Fruit fly (Drosophila melanogaster): ENCODE results near the gene Dref.

Gene Dref

dm6 chr2L:9954119-9954518 is 12.9 kb downstream of the Dref start, which contains the start of the genes CG13126 and CG4709 (continued):
- TF ChIP-seq CG4404 (GFP tag; IDR thresholded peaks at IDR 0.05) (peak; percentile 81), ftz-f1 (GFP tag; optimal IDR thresholded peaks at IDR 0.05) (no peak), pita (GFP tag; optimal IDR thresholded peaks at IDR 0.05) (no peak), Bgb (GFP tag; IDR thresholded peaks at IDR 0.05; ENCODE audit: partially characterized antibody) (no peak), caup (GFP tag; optimal IDR thresholded peaks at IDR 0.05; ENCODE audit: severe bottlenecking) (peak; percentile 90), CG6175 (GFP tag; IDR thresholded peaks at IDR 0.05) (peak; percentile 45; the same call in 1 of the 3 replicates), Chrac-16 (GFP tag; optimal IDR thresholded peaks at IDR 0.05) (peak; percentile 85), Gug (GFP tag; IDR thresholded peaks at IDR 0.05) (peak; percentile 48; the same call in 2 of the 4 replicates), dm (GFP tag; optimal IDR thresholded peaks at IDR 0.05) (peak; percentile 20), Bdp1 (GFP tag; optimal IDR thresholded peaks at IDR 0.05) (peak; percentile 28), Jarid2 (GFP tag; optimal IDR thresholded peaks at IDR 0.05) (peak; percentile 67), lov (optimal IDR thresholded peaks at IDR 0.05) (no peak), lov (GFP tag; IDR thresholded peaks at IDR 0.05) (peak; percentile 68; the same call in 2 of the 3 replicates), chm (GFP tag; IDR thresholded peaks at IDR 0.05) (peak; percentile 33; the same call in 1 of the 2 replicates), CG10267 (tag; optimal IDR thresholded peaks at IDR 0.05) (peak; percentile 99), seq (GFP tag; IDR thresholded peaks at IDR 0.05) (peak; percentile 66; the same call in 1 of the 2 replicates), gce (GFP tag; IDR thresholded peaks at IDR 0.05) (peak; percentile 73; the same call in 2 of the 3 replicates), hkb (optimal IDR thresholded peaks at IDR 0.05) (no peak), hkb (GFP tag; IDR thresholded peaks at IDR 0.05) (peak; percentile 91), schlank (tag; optimal IDR thresholded peaks at IDR 0.05) (peak; percentile 24), kah (GFP tag; optimal IDR thresholded peaks at IDR 0.05) (peak; percentile 77), CG42726 (GFP tag; IDR thresholded peaks at IDR 0.05; ENCODE audit: partially characterized antibody) (no peak), CG6854 (GFP tag; optimal IDR thresholded peaks at IDR 0.05) (peak; percentile 87), CG1792 (GFP tag; optimal IDR thresholded peaks at IDR 0.05) (peak; percentile 36), btn (GFP tag; optimal IDR thresholded peaks at IDR 0.05) (no peak), Atf6 (GFP tag; IDR thresholded peaks at IDR 0.05) (peak; percentile 84), pros (GFP tag; optimal IDR thresholded peaks at IDR 0.05) (peak; percentile 23), B-H1 (GFP tag; IDR thresholded peaks at IDR 0.05) (peak; percentile 73), dpn (GFP tag; optimal IDR thresholded peaks at IDR 0.05) (peak; percentile 2 to 93), Camta (GFP tag; optimal IDR thresholded peaks at IDR 0.05) (peak; percentile 41), CG8765 (GFP tag; IDR thresholded peaks at IDR 0.05) (peak; percentile 74), vfl (GFP tag; optimal IDR thresholded peaks at IDR 0.05) (peak; percentile 57), CG12299 (tag; optimal IDR thresholded peaks at IDR 0.05) (peak; percentile 82), CG18599 (GFP tag; optimal IDR thresholded peaks at IDR 0.05) (peak; percentile 96), ab (GFP tag; optimal IDR thresholded peaks at IDR 0.05) (no peak), CG4360 (GFP tag; IDR thresholded peaks at IDR 0.05) (peak; percentile 48), CG17359 (tag; optimal IDR thresholded peaks at IDR 0.05) (peak; percentile 95), pnt (GFP tag; optimal IDR thresholded peaks at IDR 0.05) (peak; percentile 33), Neu2 (GFP tag; optimal IDR thresholded peaks at IDR 0.05; ENCODE audit: borderline replicate concordance) (no peak), CG32532 (GFP tag; IDR thresholded peaks at IDR 0.05) (peak; percentile 92), CG7745 (tag; optimal IDR thresholded peaks at IDR 0.05) (no peak), CG18619 (GFP tag; optimal IDR thresholded peaks at IDR 0.05) (peak; percentile 87), Fer3 (tag; optimal IDR thresholded peaks at IDR 0.05) (peak; percentile 94), luna (GFP tag; optimal IDR thresholded peaks at IDR 0.05) (no peak), lmd (GFP tag; IDR thresholded peaks at IDR 0.05) (peak; percentile 89), esg (GFP tag; conservative IDR thresholded peaks at IDR 0.05) (peak; percentile 88), pum (GFP tag; optimal IDR thresholded peaks at IDR 0.05) (peak; percentile 40), CG3407 (GFP tag; optimal IDR thresholded peaks at IDR 0.05) (peak; percentile 79), slbo (GFP tag; IDR thresholded peaks at IDR 0.05) (peak; percentile 93), CG6654 (GFP tag; optimal IDR thresholded peaks at IDR 0.05) (peak; percentile 73), Nf-YA (GFP tag; IDR thresholded peaks at IDR 0.05) (peak; percentile 71), Fer1 (GFP tag; optimal IDR thresholded peaks at IDR 0.05) (peak; percentile 94)

Measured in whole organism, embryonic.